Worm (Caenorhabditis elegans): ENCODE measurements around the gene F26F2.8.

- TF ChIP-seq unc-62 (GFP tag; optimal IDR thresholded peaks at IDR 0.05) (no peak), snpc-4 (tag; optimal IDR thresholded peaks at IDR 0.05) (no peak), ztf-11 (tag; optimal IDR thresholded peaks at IDR 0.05) (no peak), mdl-1 (tag; optimal IDR thresholded peaks at IDR 0.05) (no peak), dmd-4 (tag; optimal IDR thresholded peaks at IDR 0.05) (no peak), blmp-1 (tag; optimal IDR thresholded peaks at IDR 0.05; ENCODE audit: insufficient read depth) (no peak), lin-11 (tag; optimal IDR thresholded peaks at IDR 0.05) (no peak), zag-1 (tag; optimal IDR thresholded peaks at IDR 0.05) (no peak), gmeb-1 (tag; optimal IDR thresholded peaks at IDR 0.05) (no peak), egl-27 (tag; optimal IDR thresholded peaks at IDR 0.05) (no peak), unc-39 (tag; optimal IDR thresholded peaks at IDR 0.05) (no peak), nhr-12 (tag; optimal IDR thresholded peaks at IDR 0.05) (no peak)
Observed at ce11 chrV:20579534-20579933, at the start of gene F26F2.8.
